Fruit fly (Drosophila melanogaster): ENCODE data around the gene Sfp24F.

The Sfp24F gene

dm6 chr2L:4454009-4454689, 12.3 kb upstream of the Sfp24F start, which contains the start of the genes Secp43 and ND-B8 (continued):
- peak; percentile 81 for TF ChIP-seq bbx (GFP tag; IDR thresholded peaks at IDR 0.05; ENCODE audit: partially characterized antibody)
- no peak for TF ChIP-seq ATbp (GFP tag; optimal IDR thresholded peaks at IDR 0.05)
- no peak for TF ChIP-seq CG18476 (GFP tag; optimal IDR thresholded peaks at IDR 0.05)
- TF ChIP-seq BtbVII (GFP tag; optimal IDR thresholded peaks at IDR 0.05): no peak
- no peak for TF ChIP-seq Doc2 (GFP tag; IDR thresholded peaks at IDR 0.05)
- TF ChIP-seq Dek (tag; optimal IDR thresholded peaks at IDR 0.05): peak; percentile 27
- TF ChIP-seq HLH4C (GFP tag; IDR thresholded peaks at IDR 0.05; ENCODE audit: partially characterized antibody): peak; percentile 86
- TF ChIP-seq Mrtf (GFP tag; IDR thresholded peaks at IDR 0.05): no peak
- peak; percentile 96 for TF ChIP-seq Dref (GFP tag; IDR thresholded peaks at IDR 0.05)
- peak; percentile 41 for TF ChIP-seq YL-1 (GFP tag; optimal IDR thresholded peaks at IDR 0.05)
- TF ChIP-seq Scr (GFP tag; IDR thresholded peaks at IDR 0.05; ENCODE audit: partially characterized antibody): peak; percentile 74
- TF ChIP-seq twi (tag; optimal IDR thresholded peaks at IDR 0.05): no peak
- no peak for TF ChIP-seq CG11723 (GFP tag; optimal IDR thresholded peaks at IDR 0.05)
- no peak for TF ChIP-seq CG11456 (GFP tag; IDR thresholded peaks at IDR 0.05)
- TF ChIP-seq zfh2 (GFP tag; optimal IDR thresholded peaks at IDR 0.05): no peak
- no peak for TF ChIP-seq CG9215 (GFP tag; IDR thresholded peaks at IDR 0.05)
- TF ChIP-seq CG2678 (tag; optimal IDR thresholded peaks at IDR 0.05): no peak
- TF ChIP-seq Myb (GFP tag; optimal IDR thresholded peaks at IDR 0.05): peak; percentile 99
- peak; percentile 16 for TF ChIP-seq exex (tag; optimal IDR thresholded peaks at IDR 0.05)
- TF ChIP-seq ash1 (GFP tag; optimal IDR thresholded peaks at IDR 0.05): no peak
- TF ChIP-seq sc (optimal IDR thresholded peaks at IDR 0.05): no peak
- no peak for TF ChIP-seq sc (GFP tag; optimal IDR thresholded peaks at IDR 0.05)
- no peak for TF ChIP-seq Usf (GFP tag; optimal IDR thresholded peaks at IDR 0.05)
- TF ChIP-seq hb (GFP tag; IDR thresholded peaks at IDR 0.05; ENCODE audit: partially characterized antibody): peak; percentile 81
- no peak for TF ChIP-seq dysf (GFP tag; IDR thresholded peaks at IDR 0.05)
- TF ChIP-seq CkIIα-i1 (GFP tag; IDR thresholded peaks at IDR 0.05): no peak
- no peak for TF ChIP-seq wek (GFP tag; optimal IDR thresholded peaks at IDR 0.05)
- TF ChIP-seq chn (GFP tag; optimal IDR thresholded peaks at IDR 0.05): no peak
- TF ChIP-seq CrebB (tag; optimal IDR thresholded peaks at IDR 0.05): no peak
- TF ChIP-seq zen2 (GFP tag; IDR thresholded peaks at IDR 0.05; ENCODE audit: partially characterized antibody): peak; percentile 54; the same call in 1 of the 3 replicates
- TF ChIP-seq gce (GFP tag; IDR thresholded peaks at IDR 0.05): no peak
- no peak for TF ChIP-seq CG13775 (GFP tag; optimal IDR thresholded peaks at IDR 0.05)
- TF ChIP-seq CG7786 (GFP tag; optimal IDR thresholded peaks at IDR 0.05): no peak
- peak; percentile 74; the same call in 1 of the 2 replicates for TF ChIP-seq tna (GFP tag; IDR thresholded peaks at IDR 0.05; ENCODE audit: partially characterized antibody)
- no peak for TF ChIP-seq fu2 (GFP tag; optimal IDR thresholded peaks at IDR 0.05)
- TF ChIP-seq CG7745 (tag; optimal IDR thresholded peaks at IDR 0.05): no peak
- no peak for TF ChIP-seq CG3281 (GFP tag; optimal IDR thresholded peaks at IDR 0.05)
- TF ChIP-seq sens-2 (GFP tag; IDR thresholded peaks at IDR 0.05): no peak
- no peak for TF ChIP-seq CG9609 (GFP tag; optimal IDR thresholded peaks at IDR 0.05)
- TF ChIP-seq nerfin-2 (GFP tag; IDR thresholded peaks at IDR 0.05; ENCODE audit: partially characterized antibody): peak; percentile 82
- no peak for TF ChIP-seq ab (GFP tag; optimal IDR thresholded peaks at IDR 0.05)
- TF ChIP-seq insv (GFP tag; optimal IDR thresholded peaks at IDR 0.05): peak in 1 of 2 experiments; percentile 18
- no peak for TF ChIP-seq seq (GFP tag; IDR thresholded peaks at IDR 0.05)
- TF ChIP-seq Jarid2 (GFP tag; optimal IDR thresholded peaks at IDR 0.05): no peak
- TF ChIP-seq ftz-f1 (GFP tag; optimal IDR thresholded peaks at IDR 0.05): peak; percentile 26
- TF ChIP-seq Ets65A (GFP tag): peak; percentile 31
- TF ChIP-seq CG34224 (GFP tag; IDR thresholded peaks at IDR 0.05; ENCODE audit: partially characterized antibody): peak; percentile 62
- TF ChIP-seq CG10431 (GFP tag; optimal IDR thresholded peaks at IDR 0.05): no peak
- no peak for TF ChIP-seq CG12219 (GFP tag; optimal IDR thresholded peaks at IDR 0.05)
- TF ChIP-seq CG2712 (tag; optimal IDR thresholded peaks at IDR 0.05): peak; percentile 41

Measured in whole organism, embryonic.